Fruit fly (Drosophila melanogaster): Measurements from ENCODE around the gene PQBP1.
A peak's percentile ranks its signal among the peaks of the same experiment; 100 is the strongest.

- TF ChIP-seq CG17829 (tag; optimal IDR thresholded peaks at IDR 0.05) = peak; percentile 38
- peak; percentile 15 for TF ChIP-seq ems (GFP tag; optimal IDR thresholded peaks at IDR 0.05)
- TF ChIP-seq chm (GFP tag; IDR thresholded peaks at IDR 0.05) = 0 out of 2 replicates have a peak, but pooled peaks have one; percentile 13
- TF ChIP-seq Eip74EF (GFP tag; optimal IDR thresholded peaks at IDR 0.05) = no peak
These were observed 26.5 kb upstream of the PQBP1 start, which contains the start of the genes Ythdf and bai for dm6 chr3R:25039028-25039476.

Data from whole organism, embryonic.